Fruit fly (Drosophila melanogaster) whole organism, embryonic: ENCODE measurements around the gene Spt7.

Experiments used
- Aef1 ChIP-seq: fragments of 200-800 bp; sonication (Bioruptor generic); IDR thresholded peaks from 3 replicates; pipeline ENCODE4 v1.3.6; 2022; ENCODE audit warnings: missing biosample characterization, missing genetic modification characterization
- C15 ChIP-seq: fragments of 200-800 bp; sonication (Bioruptor generic); IDR thresholded peaks from 3 replicates; pipeline ENCODE4 v1.3.6; 2022; ENCODE audit warnings: missing biosample characterization, missing genetic modification characterization
- CG10462 ChIP-seq: fragments of 200-800 bp; sonication (Bioruptor generic); optimal IDR thresholded peaks from 2 replicates; lab custom pipeline; 2016; ENCODE audit warnings: missing biosample characterization, missing genetic modification characterization
- CG10565 ChIP-seq: fragments of 200-800 bp; sonication (Bioruptor generic); optimal IDR thresholded peaks from 3 replicates; lab custom pipeline; 2016; ENCODE audit warnings: missing biosample characterization, mild to moderate bottlenecking, missing genetic modification characterization
- CG13287 ChIP-seq: fragments of 200-800 bp; sonication (Bioruptor generic); IDR thresholded peaks from 2 replicates; pipeline ENCODE4 v1.3.6; 2022; ENCODE audit warnings: missing biosample characterization, missing genetic modification characterization; ENCODE audit not compliant: partially characterized antibody
- CG13424 ChIP-seq: fragments of 200-800 bp; sonication (Bioruptor generic); optimal IDR thresholded peaks from 2 replicates; lab custom pipeline; 2019; ENCODE audit warnings: missing biosample characterization, mild to moderate bottlenecking, missing genetic modification characterization, moderate library complexity
- CG14965 ChIP-seq: fragments of 200-800 bp; sonication (Bioruptor generic); optimal IDR thresholded peaks from 2 replicates; lab custom pipeline; 2016; ENCODE audit warnings: missing biosample characterization, missing genetic modification characterization, borderline replicate concordance
- CG15269 ChIP-seq: fragments of 200-800 bp; sonication (Bioruptor generic); optimal IDR thresholded peaks from 2 replicates; lab custom pipeline; 2018; ENCODE audit warnings: missing biosample characterization, mild to moderate bottlenecking, missing genetic modification characterization, moderate library complexity
- CG17568 ChIP-seq: fragments of 200-800 bp; sonication (Bioruptor generic); optimal IDR thresholded peaks from 2 replicates; lab custom pipeline; 2018; ENCODE audit warnings: missing biosample characterization, mild to moderate bottlenecking, missing genetic modification characterization, moderate library complexity
- CG17802 ChIP-seq: fragments of 200-800 bp; sonication (Bioruptor generic); optimal IDR thresholded peaks from 2 replicates; lab custom pipeline; 2018; ENCODE audit warnings: missing biosample characterization, mild to moderate bottlenecking, missing genetic modification characterization, moderate library complexity
- CG17829 ChIP-seq: fragments of 200-800 bp; optimal IDR thresholded peaks from 2 replicates; lab custom pipeline; 2019; ENCODE audit warnings: missing biosample characterization, mild to moderate bottlenecking, missing genetic modification characterization, moderate library complexity
- CG2120 ChIP-seq: fragments of 200-800 bp; sonication (Bioruptor generic); optimal IDR thresholded peaks from 3 replicates; lab custom pipeline; 2016; ENCODE audit warnings: missing biosample characterization, missing genetic modification characterization
- CG34422 ChIP-seq: fragments of 200-800 bp; sonication (Bioruptor generic); IDR thresholded peaks from 3 replicates; pipeline ENCODE4 v1.3.6; 2022; ENCODE audit warnings: missing biosample characterization, missing genetic modification characterization
- CG3995 ChIP-seq: fragments of 200-800 bp; sonication (Bioruptor generic); optimal IDR thresholded peaks from 3 replicates; lab custom pipeline; 2016; ENCODE audit warnings: missing biosample characterization, missing genetic modification characterization
- CG4282 ChIP-seq: fragments of 200-800 bp; sonication (Bioruptor generic); optimal IDR thresholded peaks from 2 replicates; lab custom pipeline; 2016; ENCODE audit warnings: missing biosample characterization, missing genetic modification characterization
- CG7556 ChIP-seq: fragments of 200-800 bp; sonication (Bioruptor generic); optimal IDR thresholded peaks from 2 replicates; lab custom pipeline; 2017; ENCODE audit warnings: missing biosample characterization, mild to moderate bottlenecking, missing genetic modification characterization
- CG7745 ChIP-seq: fragments of 200-800 bp; sonication (Bioruptor generic); optimal IDR thresholded peaks from 2 replicates; lab custom pipeline; 2018; ENCODE audit warnings: missing biosample characterization, mild to moderate bottlenecking, missing genetic modification characterization, moderate library complexity
- CG8765 ChIP-seq: fragments of 200-800 bp; sonication (Bioruptor generic); IDR thresholded peaks from 2 replicates; pipeline ENCODE4 v1.3.6; 2022; ENCODE audit warnings: missing biosample characterization, missing genetic modification characterization
- Chrac-16 ChIP-seq: fragments of 200-800 bp; sonication (Bioruptor generic); optimal IDR thresholded peaks from 3 replicates; lab custom pipeline; 2016; ENCODE audit warnings: missing biosample characterization, missing genetic modification characterization
- Dad ChIP-seq: fragments of 200-800 bp; sonication (Bioruptor generic); optimal IDR thresholded peaks from 3 replicates; lab custom pipeline; 2016; ENCODE audit warnings: missing biosample characterization, missing genetic modification characterization
- Dp ChIP-seq: fragments of 200-800 bp; sonication (Bioruptor generic); optimal IDR thresholded peaks from 2 replicates; lab custom pipeline; 2018; ENCODE audit warnings: missing biosample characterization, mild to moderate bottlenecking, missing genetic modification characterization, moderate library complexity
- Dref ChIP-seq: fragments of 200-800 bp; sonication (Bioruptor generic); IDR thresholded peaks from 2 replicates; pipeline ENCODE4 v1.3.6; 2022; ENCODE audit warnings: missing biosample characterization, missing genetic modification characterization
- Drgx ChIP-seq: fragments of 200-800 bp; sonication (Bioruptor generic); IDR thresholded peaks from 2 replicates; pipeline ENCODE4 v1.3.6; 2022; ENCODE audit warnings: missing biosample characterization, missing genetic modification characterization
- HLH4C ChIP-seq: fragments of 200-800 bp; sonication (Bioruptor generic); IDR thresholded peaks from 3 replicates; pipeline ENCODE4 v1.3.6; 2022; ENCODE audit warnings: missing biosample characterization, missing genetic modification characterization; ENCODE audit not compliant: partially characterized antibody
- Lhr ChIP-seq: fragments of 200-800 bp; sonication (Bioruptor generic); optimal IDR thresholded peaks from 3 replicates; lab custom pipeline; 2017; ENCODE audit warnings: mild to moderate bottlenecking, missing biosample characterization, missing genetic modification reagents, missing genetic modification characterization
- Lim3 ChIP-seq: fragments of 200-800 bp; sonication (Bioruptor generic); IDR thresholded peaks from 2 replicates; pipeline ENCODE4 v1.3.6; 2022; ENCODE audit warnings: missing biosample characterization, missing genetic modification characterization
- Mrtf ChIP-seq: fragments of 200-800 bp; sonication (Bioruptor generic); IDR thresholded peaks from 3 replicates; pipeline ENCODE4 v1.3.6; 2022; ENCODE audit warnings: missing biosample characterization, missing genetic modification characterization
- NFAT ChIP-seq: fragments of 200-800 bp; sonication (Bioruptor generic); IDR thresholded peaks from 2 replicates; pipeline ENCODE4 v1.3.6; 2022; ENCODE audit warnings: missing biosample characterization, missing genetic modification characterization
- Rfx ChIP-seq: fragments of 200-800 bp; sonication (Bioruptor generic); IDR thresholded peaks from 2 replicates; pipeline ENCODE4 v1.3.6; 2022; ENCODE audit warnings: missing biosample characterization, missing genetic modification characterization
- Sry-δ ChIP-seq: fragments of 200-800 bp; sonication (Bioruptor generic); optimal IDR thresholded peaks from 2 replicates; lab custom pipeline; 2016; ENCODE audit warnings: missing biosample characterization, missing genetic modification characterization
- amos ChIP-seq: fragments of 200-800 bp; sonication (Bioruptor generic); IDR thresholded peaks from 2 replicates; pipeline ENCODE4 v1.3.6; 2022; ENCODE audit warnings: missing biosample characterization, missing genetic modification characterization; ENCODE audit not compliant: partially characterized antibody
- ash1 ChIP-seq: fragments of 200-800 bp; sonication (Bioruptor generic); optimal IDR thresholded peaks from 2 replicates; lab custom pipeline; 2018; ENCODE audit warnings: missing biosample characterization, mild to moderate bottlenecking, missing genetic modification characterization
- bowl ChIP-seq: fragments of 200-800 bp; sonication (Bioruptor generic); IDR thresholded peaks from 2 replicates; pipeline ENCODE4 v1.3.6; 2022; ENCODE audit warnings: missing biosample characterization, missing genetic modification characterization
- corto ChIP-seq: fragments of 200-800 bp; sonication (Bioruptor generic); optimal IDR thresholded peaks from 2 replicates; lab custom pipeline; 2016; ENCODE audit warnings: missing biosample characterization, mild to moderate bottlenecking, missing genetic modification characterization, moderate library complexity
- cwo ChIP-seq: fragments of 200-800 bp; sonication (Bioruptor generic); optimal IDR thresholded peaks from 3 replicates; lab custom pipeline; 2017; ENCODE audit warnings: missing biosample characterization, missing genetic modification characterization, mild to moderate bottlenecking, moderate library complexity, missing genetic modification reagents
- ewg ChIP-seq: fragments of 200-800 bp; sonication (Bioruptor generic); optimal IDR thresholded peaks from 3 replicates; lab custom pipeline; 2017; ENCODE audit warnings: mild to moderate bottlenecking, missing biosample characterization, missing genetic modification reagents, missing genetic modification characterization
- exex ChIP-seq: fragments of 200-800 bp; sonication (Bioruptor generic); optimal IDR thresholded peaks from 4 replicates; lab custom pipeline; 2018; ENCODE audit warnings: missing biosample characterization, mild to moderate bottlenecking, missing genetic modification characterization, moderate library complexity
- hbn ChIP-seq: fragments of 200-800 bp; sonication (Bioruptor generic); IDR thresholded peaks from 2 replicates; pipeline ENCODE4 v1.3.6; 2022; ENCODE audit warnings: missing biosample characterization, missing genetic modification characterization; ENCODE audit not compliant: partially characterized antibody
- hkb ChIP-seq, 2 experiments: fragments of 200-800 bp in 1 of 2; fragments of >200 bp in 1 of 2; sonication (Bioruptor generic) in 1 of 2; IDR thresholded peaks in 1 of 2; optimal IDR thresholded peaks in 1 of 2; 2 replicates each; pipeline versions ENCODE4 v1.3.6 to Lab custom; 2017 to 2022; ENCODE audit warnings: missing biosample characterization in 1 of 2, missing genetic modification characterization in 1 of 2
- insv ChIP-seq, 2 experiments: fragments of 200-800 bp; sonication (Bioruptor generic); optimal IDR thresholded peaks; 3 replicates each; lab custom pipeline; 2016 to 2018; ENCODE audit warnings: missing biosample characterization in 2 of 2, missing genetic modification characterization in 2 of 2
- klu ChIP-seq: fragments of 200-800 bp; sonication (Bioruptor generic); IDR thresholded peaks from 2 replicates; pipeline ENCODE4 v1.3.6; 2022; ENCODE audit warnings: missing biosample characterization, missing genetic modification characterization
- mam ChIP-seq: fragments of 200-800 bp; sonication (Bioruptor generic); optimal IDR thresholded peaks from 3 replicates; lab custom pipeline; 2016; ENCODE audit warnings: missing biosample characterization, missing genetic modification characterization
- repo ChIP-seq: fragments of 200-800 bp; sonication (Bioruptor generic); optimal IDR thresholded peaks from 2 replicates; lab custom pipeline; 2016; ENCODE audit warnings: missing biosample characterization, missing genetic modification characterization
- ro ChIP-seq: fragments of 200-800 bp; sonication (Bioruptor generic); IDR thresholded peaks from 2 replicates; pipeline ENCODE4 v1.3.6; 2022; ENCODE audit warnings: missing biosample characterization, missing genetic modification characterization
- sim ChIP-seq: fragments of 200-800 bp; sonication (Bioruptor generic); IDR thresholded peaks from 2 replicates; pipeline ENCODE4 v1.3.6; 2022; ENCODE audit warnings: missing biosample characterization, missing genetic modification characterization
- so ChIP-seq: fragments of 200-800 bp; sonication (Bioruptor generic); IDR thresholded peaks from 3 replicates; pipeline ENCODE4 v1.3.6; 2022; ENCODE audit warnings: missing biosample characterization, missing genetic modification characterization
- unpg ChIP-seq: fragments of 200-800 bp; sonication (Bioruptor generic); optimal IDR thresholded peaks from 3 replicates; lab custom pipeline; 2018; ENCODE audit warnings: missing biosample characterization, mild to moderate bottlenecking, missing genetic modification characterization, moderate library complexity
- vnd ChIP-seq: fragments of 200-800 bp; sonication (Bioruptor generic); IDR thresholded peaks from 3 replicates; pipeline ENCODE4 v1.3.6; 2022; ENCODE audit warnings: missing biosample characterization, missing genetic modification characterization; ENCODE audit not compliant: partially characterized antibody

Spt7 gene

DNA sequence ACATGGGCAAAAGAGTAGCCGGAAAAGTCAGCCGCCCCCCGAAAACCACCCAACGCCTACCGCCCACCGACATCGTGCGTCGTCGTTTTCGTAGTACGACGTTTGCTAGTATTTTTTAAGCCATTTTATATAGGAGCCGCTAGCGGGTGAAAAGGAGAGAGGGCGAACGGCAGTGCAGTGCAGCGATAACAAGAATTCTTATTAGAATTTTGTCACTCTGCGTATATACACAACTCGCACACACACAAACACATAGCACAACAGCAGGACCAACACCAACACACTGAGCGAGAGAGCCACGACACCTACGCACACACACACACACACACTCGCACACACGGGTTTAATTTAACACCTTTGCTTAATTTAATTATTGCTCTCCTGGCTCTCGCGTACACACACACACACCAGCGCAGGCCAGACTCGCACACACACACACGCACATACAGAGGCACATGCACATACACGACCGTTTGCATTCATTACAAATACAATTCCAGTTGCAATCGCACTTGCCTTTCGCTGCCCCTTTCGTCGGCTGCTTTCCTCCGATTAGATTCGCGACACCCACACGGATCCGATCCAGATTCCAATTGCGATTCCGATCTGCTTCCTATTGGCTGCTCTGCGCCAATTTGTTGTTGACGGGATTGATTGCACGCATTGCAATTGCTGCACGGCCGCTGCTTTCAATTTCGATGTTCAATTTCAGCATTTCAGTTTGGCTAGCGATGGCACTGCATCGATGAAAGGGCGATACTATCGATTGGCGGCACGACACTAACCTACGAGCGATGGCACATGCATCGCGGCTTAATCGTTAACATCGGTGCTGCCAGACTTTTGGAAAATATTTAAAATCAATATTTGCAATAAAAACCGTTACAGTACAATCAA lies 23.2 kb upstream of the Spt7 start, which contains the start of gene Socs16D (continued):
- peak; percentile 52 for TF ChIP-seq CG2120 (GFP tag; lab: Kevin White, UChicago)
- TF ChIP-seq mam = peak; percentile 68
- TF ChIP-seq so (GFP tag; lab: Robert Waterston, UW) = peak; percentile 23; the same call in 1 of the 3 replicates
- TF ChIP-seq C15 (GFP tag; lab: Robert Waterston, UW) = no peak
- no peak for TF ChIP-seq CG15269 (tag; lab: Kevin White, UChicago)
- TF ChIP-seq CG34422 (GFP tag; lab: Robert Waterston, UW) = no peak
- TF ChIP-seq CG17829 (tag; lab: Kevin White, UChicago) = peak; percentile 28
- peak; percentile 94 for TF ChIP-seq vnd
- TF ChIP-seq insv (GFP tag; optimal IDR thresholded peaks at IDR 0.05; lab: Kevin White, UChicago) = peak; percentile 83 to 97
- peak; percentile 3 for TF ChIP-seq CG4282
- TF ChIP-seq cwo (GFP tag; lab: Kevin White, UChicago) = peak; percentile 23
- TF ChIP-seq exex = peak; percentile 19
- 0 out of 2 replicates have a peak, but pooled peaks have one; percentile 21 for TF ChIP-seq CG8765 (GFP tag; lab: Robert Waterston, UW)
- TF ChIP-seq Mrtf (GFP tag; lab: Robert Waterston, UW) = no peak
- peak; percentile 97 for TF ChIP-seq CG13287 (GFP tag; lab: Robert Waterston, UW)
- TF ChIP-seq Sry-δ (GFP tag; lab: Kevin White, UChicago) = peak; percentile 100
- TF ChIP-seq CG7745 = peak; percentile 100
- TF ChIP-seq sim (GFP tag; lab: Robert Waterston, UW) = no peak
- no peak for TF ChIP-seq CG13424 (tag; lab: Kevin White, UChicago)
- TF ChIP-seq unpg (GFP tag; lab: Kevin White, UChicago) = peak; percentile 15
- no peak for TF ChIP-seq repo (GFP tag; lab: Kevin White, UChicago)
- TF ChIP-seq Aef1 = no peak
- peak; percentile 29 for TF ChIP-seq CG17802
- peak; percentile 94 for TF ChIP-seq HLH4C (GFP tag; lab: Robert Waterston, UW)
- no peak for TF ChIP-seq CG17568 (GFP tag; lab: Kevin White, UChicago)
- no peak for TF ChIP-seq ewg (GFP tag; lab: Kevin White, UChicago)
- no peak for TF ChIP-seq ash1 (GFP tag; lab: Kevin White, UChicago)
- peak; percentile 95 for TF ChIP-seq Dref (GFP tag; lab: Robert Waterston, UW)
- TF ChIP-seq CG3995 (GFP tag; lab: Kevin White, UChicago) = peak; percentile 53
- no peak; the same call in 1 of the 2 replicates for TF ChIP-seq Drgx (GFP tag; lab: Robert Waterston, UW)
- TF ChIP-seq klu (GFP tag; lab: Robert Waterston, UW) = no peak
- peak; percentile 96 for TF ChIP-seq hbn
- TF ChIP-seq Rfx (GFP tag; lab: Robert Waterston, UW) = peak; percentile 75
- TF ChIP-seq Lhr (GFP tag; lab: Kevin White, UChicago) = peak; percentile 89
- TF ChIP-seq amos = peak; percentile 99
- TF ChIP-seq hkb (optimal IDR thresholded peaks at IDR 0.05; lab: Kevin White, UChicago) = no peak
- TF ChIP-seq hkb (GFP tag; IDR thresholded peaks at IDR 0.05; lab: Robert Waterston, UW) = peak; percentile 17; the same call in 1 of the 2 replicates
- no peak for TF ChIP-seq CG7556 (GFP tag; lab: Kevin White, UChicago)
- TF ChIP-seq CG14965 (GFP tag; lab: Kevin White, UChicago) = no peak
- peak; percentile 13 for TF ChIP-seq CG10462 (GFP tag; lab: Kevin White, UChicago)
- TF ChIP-seq Lim3 (GFP tag; lab: Robert Waterston, UW) = no peak
- no peak for TF ChIP-seq ro (GFP tag; lab: Robert Waterston, UW)
- TF ChIP-seq CG10565 (GFP tag; lab: Kevin White, UChicago) = no peak
- peak; percentile 50 for TF ChIP-seq Dad (GFP tag; lab: Kevin White, UChicago)
- TF ChIP-seq bowl = no peak
- TF ChIP-seq Chrac-16 (GFP tag; lab: Kevin White, UChicago) = peak; percentile 20
- TF ChIP-seq NFAT = peak; percentile 38; the same call in 1 of the 2 replicates
- TF ChIP-seq Dp (GFP tag; lab: Kevin White, UChicago) = peak; percentile 70
- no peak for TF ChIP-seq corto (GFP tag; lab: Kevin White, UChicago)
